Fruit fly (Drosophila melanogaster) whole organism, embryonic: ENCODE results near the gene Tbca.

ENCODE experiments used
- Blimp-1 ChIP-seq: fragments of 200-800 bp; sonication (Bioruptor generic); optimal IDR thresholded peaks from 3 replicates; lab custom pipeline; 2018; ENCODE audit warnings: missing biosample characterization, missing genetic modification characterization, mild to moderate bottlenecking, moderate library complexity, missing genetic modification reagents
- CG11398 ChIP-seq: fragments of 200-800 bp; sonication (Bioruptor generic); optimal IDR thresholded peaks from 2 replicates; lab custom pipeline; 2016; ENCODE audit warnings: missing biosample characterization, missing genetic modification characterization
- CG12071 ChIP-seq: fragments of 200-800 bp; sonication (Bioruptor generic); optimal IDR thresholded peaks from 3 replicates; lab custom pipeline; 2018; ENCODE audit warnings: missing biosample characterization, mild to moderate bottlenecking, missing genetic modification characterization
- CG12155 ChIP-seq: fragments of 200-800 bp; sonication (Bioruptor generic); optimal IDR thresholded peaks from 3 replicates; lab custom pipeline; 2016; ENCODE audit warnings: missing biosample characterization, missing genetic modification characterization
- CG12219 ChIP-seq: fragments of 200-800 bp; sonication (Bioruptor generic); optimal IDR thresholded peaks from 3 replicates; lab custom pipeline; 2018; ENCODE audit warnings: missing biosample characterization, mild to moderate bottlenecking, missing genetic modification characterization
- CG14014 ChIP-seq: fragments of 200-800 bp; sonication (Bioruptor generic); IDR thresholded peaks from 2 replicates; pipeline ENCODE4 v1.3.6; 2022; ENCODE audit warnings: missing biosample characterization, missing genetic modification characterization
- CG14441 ChIP-seq: fragments of 200-800 bp; sonication (Bioruptor generic); IDR thresholded peaks from 2 replicates; pipeline ENCODE4 v1.3.6; 2022; ENCODE audit warnings: missing biosample characterization, missing genetic modification characterization
- CG15696 ChIP-seq: fragments of 200-800 bp; sonication (Bioruptor generic); optimal IDR thresholded peaks from 2 replicates; lab custom pipeline; 2019; ENCODE audit warnings: missing biosample characterization, mild to moderate bottlenecking, missing genetic modification characterization, moderate library complexity
- CG17802 ChIP-seq: fragments of 200-800 bp; sonication (Bioruptor generic); optimal IDR thresholded peaks from 2 replicates; lab custom pipeline; 2018; ENCODE audit warnings: missing biosample characterization, mild to moderate bottlenecking, missing genetic modification characterization, moderate library complexity
- CG17829 ChIP-seq: fragments of 200-800 bp; optimal IDR thresholded peaks from 2 replicates; lab custom pipeline; 2019; ENCODE audit warnings: missing biosample characterization, mild to moderate bottlenecking, missing genetic modification characterization, moderate library complexity
- CG2116 ChIP-seq: fragments of 200-800 bp; sonication (Bioruptor generic); optimal IDR thresholded peaks from 3 replicates; lab custom pipeline; 2018; ENCODE audit warnings: missing biosample characterization, mild to moderate bottlenecking, missing genetic modification characterization
- CG32772 ChIP-seq: fragments of 200-800 bp; sonication (Bioruptor generic); IDR thresholded peaks from 2 replicates; pipeline ENCODE4 v1.3.6; 2022; ENCODE audit warnings: missing biosample characterization, missing genetic modification characterization
- CG3281 ChIP-seq: fragments of 200-800 bp; sonication (Bioruptor generic); optimal IDR thresholded peaks from 3 replicates; lab custom pipeline; 2017; ENCODE audit warnings: missing biosample characterization, mild to moderate bottlenecking, missing genetic modification characterization
- CG34376 ChIP-seq: fragments of 200-800 bp; sonication (Bioruptor generic); optimal IDR thresholded peaks from 2 replicates; lab custom pipeline; 2018; ENCODE audit warnings: missing biosample characterization, mild to moderate bottlenecking, missing genetic modification characterization
- CG4424 ChIP-seq: fragments of 200-800 bp; sonication (Bioruptor generic); optimal IDR thresholded peaks from 3 replicates; lab custom pipeline; 2016; ENCODE audit warnings: missing biosample characterization, missing genetic modification characterization
- CG5953 ChIP-seq: fragments of 200-800 bp; sonication (Bioruptor generic); IDR thresholded peaks from 2 replicates; pipeline ENCODE4 v1.3.6; 2022; ENCODE audit warnings: missing biosample characterization, missing genetic modification characterization
- CG7987 ChIP-seq: fragments of 200-800 bp; sonication (Bioruptor generic); optimal IDR thresholded peaks from 2 replicates; lab custom pipeline; 2018; ENCODE audit warnings: missing biosample characterization, mild to moderate bottlenecking, missing genetic modification characterization, moderate library complexity
- CG8089 ChIP-seq: fragments of 200-800 bp; sonication (Bioruptor generic); optimal IDR thresholded peaks from 3 replicates; lab custom pipeline; 2016; ENCODE audit warnings: missing biosample characterization, missing genetic modification characterization
- CG8290 ChIP-seq, 3 experiments: fragments of 200-800 bp; sonication (Bioruptor generic); optimal IDR thresholded peaks; 2 replicates each; lab custom pipeline; 2016 to 2019; ENCODE audit warnings: missing biosample characterization in 3 of 3, missing genetic modification characterization in 3 of 3, mild to moderate bottlenecking in 2 of 3, moderate library complexity in 1 of 3
- CG8924 ChIP-seq: fragments of 200-800 bp; optimal IDR thresholded peaks from 3 replicates; lab custom pipeline; 2019; ENCODE audit warnings: missing biosample characterization, mild to moderate bottlenecking, missing genetic modification characterization, moderate library complexity
- CG9437 ChIP-seq: fragments of 200-800 bp; sonication (Bioruptor generic); optimal IDR thresholded peaks from 2 replicates; lab custom pipeline; 2018; ENCODE audit warnings: missing biosample characterization, mild to moderate bottlenecking, missing genetic modification characterization
- CTCF ChIP-seq: fragments of 200-800 bp; sonication (Bioruptor generic); optimal IDR thresholded peaks from 2 replicates; lab custom pipeline; 2017; ENCODE audit warnings: missing biosample characterization, mild to moderate bottlenecking, missing genetic modification characterization, moderate library complexity
- Dip3 ChIP-seq: fragments of 200-800 bp; sonication (Bioruptor generic); optimal IDR thresholded peaks from 3 replicates; lab custom pipeline; 2016; ENCODE audit warnings: missing biosample characterization, missing genetic modification characterization
- Doc3 ChIP-seq: fragments of 200-800 bp; sonication (Bioruptor generic); IDR thresholded peaks from 3 replicates; pipeline ENCODE4 v1.3.6; 2022; ENCODE audit warnings: missing biosample characterization, missing genetic modification characterization; ENCODE audit not compliant: partially characterized antibody
- Ets97D ChIP-seq: fragments of 200-800 bp; sonication (Bioruptor generic); optimal IDR thresholded peaks from 3 replicates; lab custom pipeline; 2016; ENCODE audit warnings: missing biosample characterization, missing genetic modification characterization
- Fer2 ChIP-seq: fragments of 200-800 bp; sonication (Bioruptor generic); optimal IDR thresholded peaks from 2 replicates; lab custom pipeline; 2018; ENCODE audit warnings: missing biosample characterization, mild to moderate bottlenecking, missing genetic modification characterization, moderate library complexity
- Hmr ChIP-seq: fragments of 200-800 bp; sonication (Bioruptor generic); optimal IDR thresholded peaks from 3 replicates; lab custom pipeline; 2017; ENCODE audit warnings: mild to moderate bottlenecking, missing biosample characterization, missing genetic modification reagents, missing genetic modification characterization
- Hr39 ChIP-seq: fragments of >200 bp; optimal IDR thresholded peaks from 2 replicates; lab custom pipeline; 2017
- Lhr ChIP-seq: fragments of 200-800 bp; sonication (Bioruptor generic); optimal IDR thresholded peaks from 3 replicates; lab custom pipeline; 2017; ENCODE audit warnings: mild to moderate bottlenecking, missing biosample characterization, missing genetic modification reagents, missing genetic modification characterization
- Mrtf ChIP-seq: fragments of 200-800 bp; sonication (Bioruptor generic); IDR thresholded peaks from 3 replicates; pipeline ENCODE4 v1.3.6; 2022; ENCODE audit warnings: missing biosample characterization, missing genetic modification characterization
- Optix ChIP-seq: fragments of 200-800 bp; sonication (Bioruptor generic); IDR thresholded peaks from 3 replicates; pipeline ENCODE4 v1.3.6; 2022; ENCODE audit warnings: missing biosample characterization, missing genetic modification characterization
- Poxn ChIP-seq: fragments of 200-800 bp; sonication (Bioruptor generic); IDR thresholded peaks from 2 replicates; pipeline ENCODE4 v1.3.6; 2022; ENCODE audit warnings: missing biosample characterization, missing genetic modification characterization
- Sry-β ChIP-seq: fragments of 200-800 bp; sonication (Bioruptor generic); optimal IDR thresholded peaks from 2 replicates; lab custom pipeline; 2018; ENCODE audit warnings: missing biosample characterization, mild to moderate bottlenecking, missing genetic modification characterization, moderate library complexity
- Sry-δ ChIP-seq: fragments of 200-800 bp; sonication (Bioruptor generic); optimal IDR thresholded peaks from 2 replicates; lab custom pipeline; 2016; ENCODE audit warnings: missing biosample characterization, missing genetic modification characterization
- chinmo ChIP-seq: fragments of 200-800 bp; sonication (Bioruptor generic); IDR thresholded peaks from 4 replicates; pipeline ENCODE4 v1.3.6; 2022; ENCODE audit warnings: missing biosample characterization, missing genetic modification characterization; ENCODE audit not compliant: partially characterized antibody
- eyg ChIP-seq: fragments of 200-800 bp; sonication (Bioruptor generic); optimal IDR thresholded peaks from 3 replicates; lab custom pipeline; 2016; ENCODE audit warnings: missing biosample characterization, missing genetic modification characterization
- fd64A ChIP-seq: fragments of 200-800 bp; sonication (Bioruptor generic); optimal IDR thresholded peaks from 3 replicates; lab custom pipeline; 2018; ENCODE audit warnings: missing biosample characterization, mild to moderate bottlenecking, missing genetic modification characterization
- jing ChIP-seq: fragments of 200-800 bp; sonication (Bioruptor generic); optimal IDR thresholded peaks from 2 replicates; lab custom pipeline; 2018; ENCODE audit warnings: missing biosample characterization, mild to moderate bottlenecking, missing genetic modification characterization
- kni ChIP-seq: fragments of 200-800 bp; sonication (Bioruptor generic); optimal IDR thresholded peaks from 3 replicates; lab custom pipeline; 2017; ENCODE audit warnings: mild to moderate bottlenecking, missing biosample characterization, missing genetic modification reagents, missing genetic modification characterization
- lola ChIP-seq, 3 experiments: fragments of >200 bp in 2 of 3; fragments of 200-800 bp in 1 of 3; sonication (Bioruptor generic) in 1 of 3; optimal IDR thresholded peaks; 2 replicates each; lab custom pipeline; 2017 to 2019; ENCODE audit warnings: missing biosample characterization in 3 of 3, missing genetic modification characterization in 3 of 3, mild to moderate bottlenecking in 1 of 3, moderate library complexity in 1 of 3
- lov ChIP-seq, 2 experiments: fragments of 200-800 bp in 1 of 2; fragments of >200 bp in 1 of 2; sonication (Bioruptor generic) in 1 of 2; IDR thresholded peaks in 1 of 2; optimal IDR thresholded peaks in 1 of 2; 2 replicates in 1 of 2; 3 replicates in 1 of 2; pipeline versions ENCODE4 v1.3.6 to Lab custom; 2017 to 2022; ENCODE audit warnings: missing biosample characterization in 1 of 2, missing genetic modification characterization in 1 of 2
- pita ChIP-seq: fragments of 200-800 bp; sonication (Bioruptor generic); optimal IDR thresholded peaks from 2 replicates; lab custom pipeline; 2017; ENCODE audit warnings: missing biosample characterization, mild to moderate bottlenecking, missing genetic modification characterization
- prd ChIP-seq, 3 experiments: fragments of >200 bp in 2 of 3; fragments of 200-800 bp in 1 of 3; sonication (Bioruptor generic) in 1 of 3; optimal IDR thresholded peaks in 2 of 3; IDR thresholded peaks in 1 of 3; 2 replicates in 2 of 3; 3 replicates in 1 of 3; pipeline versions ENCODE4 v1.3.6 to Lab custom; 2017 to 2022; ENCODE audit warnings: missing biosample characterization in 1 of 3, missing genetic modification characterization in 1 of 3
- pum ChIP-seq: fragments of 200-800 bp; sonication (Bioruptor generic); optimal IDR thresholded peaks from 2 replicates; lab custom pipeline; 2016; ENCODE audit warnings: missing biosample characterization, missing genetic modification characterization
- ro ChIP-seq: fragments of 200-800 bp; sonication (Bioruptor generic); IDR thresholded peaks from 2 replicates; pipeline ENCODE4 v1.3.6; 2022; ENCODE audit warnings: missing biosample characterization, missing genetic modification characterization
- sens ChIP-seq: fragments of 200-800 bp; sonication (Bioruptor generic); peaks from one replicate; lab custom pipeline; 2016; ENCODE audit warnings: missing biosample characterization, missing genetic modification characterization
- sisA ChIP-seq: fragments of 200-800 bp; sonication (Bioruptor generic); IDR thresholded peaks from 2 replicates; pipeline ENCODE4 v1.3.6; 2022; ENCODE audit warnings: missing biosample characterization, missing genetic modification characterization
- unc-4 ChIP-seq: fragments of 200-800 bp; sonication (Bioruptor generic); IDR thresholded peaks from 2 replicates; pipeline ENCODE4 v1.3.6; 2022; ENCODE audit warnings: missing biosample characterization, missing genetic modification characterization; ENCODE audit not compliant: partially characterized antibody
- zfh1 ChIP-seq: fragments of 200-800 bp; sonication (Bioruptor generic); IDR thresholded peaks from 3 replicates; pipeline ENCODE4 v1.3.6; 2022; ENCODE audit warnings: missing biosample characterization, missing genetic modification characterization

Gene Tbca

dm6 chr3R:31738060-31738619 is 5.2 kb upstream of the Tbca start, which contains the start of gene eEF1alpha2 (continued):
- TF ChIP-seq sisA (no peak), CG17829 (tag; lab: Kevin White, UChicago) (no peak), Doc3 (0 out of 3 replicates have a peak, but pooled peaks have one; percentile 11), CG3281 (GFP tag; lab: Kevin White, UChicago) (no peak), Optix (GFP tag; lab: Robert Waterston, UW) (no peak), CG15696 (no peak), CG7987 (GFP tag; lab: Kevin White, UChicago) (no peak), CG8924 (no peak), zfh1 (no peak), CG4424 (GFP tag; lab: Kevin White, UChicago) (no peak), Lhr (GFP tag; lab: Kevin White, UChicago) (no peak), Dip3 (no peak), prd (optimal IDR thresholded peaks at IDR 0.05; lab: Kevin White, UChicago) (no peak), prd (GFP tag; IDR thresholded peaks at IDR 0.05; lab: Robert Waterston, UW) (peak; percentile 21; the same call in 1 of the 3 replicates), Blimp-1 (no peak), pum (no peak), CG2116 (GFP tag; lab: Kevin White, UChicago) (no peak), Fer2 (tag; lab: Kevin White, UChicago) (no peak), lov (optimal IDR thresholded peaks at IDR 0.05; lab: Kevin White, UChicago) (no peak), lov (GFP tag; IDR thresholded peaks at IDR 0.05; lab: Robert Waterston, UW) (no peak), Sry-δ (GFP tag; lab: Kevin White, UChicago) (peak; percentile 66), Mrtf (GFP tag; lab: Robert Waterston, UW) (no peak), unc-4 (GFP tag; lab: Robert Waterston, UW) (0 out of 2 replicates have a peak, but pooled peaks have one; percentile 33), Hmr (no peak), CTCF (GFP tag; lab: Kevin White, UChicago) (no peak), Sry-β (peak; percentile 31), sens (GFP tag; lab: Kevin White, UChicago) (peak; percentile 49), fd64A (GFP tag; lab: Kevin White, UChicago) (no peak), Ets97D (GFP tag; lab: Kevin White, UChicago) (peak; percentile 46), CG34376 (no peak), CG14441 (GFP tag; lab: Robert Waterston, UW) (no peak), CG17802 (tag; lab: Kevin White, UChicago) (peak; percentile 95), kni (GFP tag; lab: Kevin White, UChicago) (no peak), CG11398 (GFP tag; lab: Kevin White, UChicago) (no peak), Poxn (no peak), CG9437 (GFP tag; lab: Kevin White, UChicago) (no peak), CG8089 (GFP tag; lab: Kevin White, UChicago) (no peak), CG12071 (GFP tag; lab: Kevin White, UChicago) (no peak), CG12155 (GFP tag; lab: Kevin White, UChicago) (no peak), CG5953 (GFP tag; lab: Robert Waterston, UW) (no peak), pita (no peak), eyg (no peak), CG8290 (GFP tag; optimal IDR thresholded peaks at IDR 0.05; lab: Kevin White, UChicago) (no peak), CG8290 (tag; optimal IDR thresholded peaks at IDR 0.05; lab: Kevin White, UChicago) (no peak), ro (GFP tag; lab: Robert Waterston, UW) (no peak), chinmo (GFP tag; lab: Robert Waterston, UW) (no peak), Hr39 (lab: Kevin White, UChicago) (no peak), CG14014 (GFP tag; lab: Robert Waterston, UW) (no peak), lola (GFP tag; optimal IDR thresholded peaks at IDR 0.05; lab: Kevin White, UChicago) (peak in 1 of 3 experiments; percentile 10), jing (GFP tag; lab: Kevin White, UChicago) (no peak), CG32772 (GFP tag; lab: Robert Waterston, UW) (no peak), CG12219 (GFP tag; lab: Kevin White, UChicago) (no peak)
